Fruit fly (Drosophila melanogaster) S2 (cell line): ENCODE data around the gene CG31465.

ENCODE experiments used
- CG8478 ChIP-seq: fragments of >200 bp; optimal IDR thresholded peaks from 2 replicates; lab custom pipeline; 2018
- CTCF ChIP-seq, 2 experiments: fragments of >200 bp; optimal IDR thresholded peaks; 2 replicates each; lab custom pipeline; 2018

dm6 chr3R:21839636-21840035 is 41.0 kb upstream of the CG31465 start:
- TF ChIP-seq CG8478 (lab: Kevin White, UChicago) = no peak
- TF ChIP-seq CTCF (optimal IDR thresholded peaks at IDR 0.05; lab: Kevin White, UChicago) = no peak
